Fruit fly (Drosophila melanogaster) whole organism, embryonic: ENCODE results near the gene Cp7Fa.

Source experiments
- Adf1 ChIP-seq: fragments of 200-800 bp; sonication (Bioruptor generic); IDR thresholded peaks from 2 replicates; pipeline ENCODE4 v1.3.6; 2022; ENCODE audit warnings: missing biosample characterization, missing genetic modification characterization
- Atf6 ChIP-seq: fragments of 200-800 bp; sonication (Bioruptor generic); IDR thresholded peaks from 2 replicates; pipeline ENCODE4 v1.3.6; 2022; ENCODE audit warnings: missing biosample characterization, missing genetic modification characterization
- B-H1 ChIP-seq: fragments of 200-800 bp; sonication (Bioruptor generic); IDR thresholded peaks from 3 replicates; pipeline ENCODE4 v1.3.6; 2022; ENCODE audit warnings: missing biosample characterization, missing genetic modification characterization
- BEAF-32 ChIP-seq: fragments of 200-800 bp; sonication (Bioruptor generic); optimal IDR thresholded peaks from 3 replicates; lab custom pipeline; 2017; ENCODE audit warnings: missing biosample characterization, missing genetic modification characterization, mild to moderate bottlenecking, moderate library complexity, missing genetic modification reagents
- Bgb ChIP-seq: fragments of 200-800 bp; sonication (Bioruptor generic); IDR thresholded peaks from 2 replicates; pipeline ENCODE4 v1.3.6; 2022; ENCODE audit warnings: missing biosample characterization, missing genetic modification characterization; ENCODE audit not compliant: partially characterized antibody
- C15 ChIP-seq: fragments of 200-800 bp; sonication (Bioruptor generic); IDR thresholded peaks from 3 replicates; pipeline ENCODE4 v1.3.6; 2022; ENCODE audit warnings: missing biosample characterization, missing genetic modification characterization
- CG10366 ChIP-seq: fragments of 200-800 bp; sonication (Bioruptor generic); IDR thresholded peaks from 2 replicates; pipeline ENCODE4 v1.3.6; 2022; ENCODE audit warnings: missing biosample characterization, missing genetic modification characterization
- CG10979 ChIP-seq: fragments of 200-800 bp; sonication (Bioruptor generic); optimal IDR thresholded peaks from 2 replicates; lab custom pipeline; 2018; ENCODE audit warnings: missing biosample characterization, mild to moderate bottlenecking, missing genetic modification characterization, moderate library complexity
- CG11456 ChIP-seq: fragments of 200-800 bp; sonication (Bioruptor generic); IDR thresholded peaks from 3 replicates; pipeline ENCODE4 v1.3.6; 2022; ENCODE audit warnings: missing biosample characterization, missing genetic modification characterization
- CG11504 ChIP-seq: fragments of 200-800 bp; sonication (Bioruptor generic); optimal IDR thresholded peaks from 3 replicates; lab custom pipeline; 2019; ENCODE audit warnings: missing biosample characterization, mild to moderate bottlenecking, missing genetic modification characterization, moderate library complexity
- CG11560 ChIP-seq: fragments of 200-800 bp; sonication (Bioruptor generic); IDR thresholded peaks from 3 replicates; pipeline ENCODE4 v1.3.6; 2022; ENCODE audit warnings: missing biosample characterization, missing genetic modification characterization
- CG12219 ChIP-seq: fragments of 200-800 bp; sonication (Bioruptor generic); optimal IDR thresholded peaks from 3 replicates; lab custom pipeline; 2018; ENCODE audit warnings: missing biosample characterization, mild to moderate bottlenecking, missing genetic modification characterization
- CG12236 ChIP-seq: fragments of 200-800 bp; sonication (Bioruptor generic); optimal IDR thresholded peaks from 2 replicates; lab custom pipeline; 2016; ENCODE audit warnings: missing biosample characterization, missing genetic modification characterization
- CG13123 ChIP-seq: fragments of 200-800 bp; sonication (Bioruptor generic); optimal IDR thresholded peaks from 2 replicates; lab custom pipeline; 2016; ENCODE audit warnings: missing biosample characterization, missing genetic modification characterization
- CG13287 ChIP-seq: fragments of 200-800 bp; sonication (Bioruptor generic); IDR thresholded peaks from 2 replicates; pipeline ENCODE4 v1.3.6; 2022; ENCODE audit warnings: missing biosample characterization, missing genetic modification characterization; ENCODE audit not compliant: partially characterized antibody
- CG14667 ChIP-seq: fragments of 200-800 bp; sonication (Bioruptor generic); IDR thresholded peaks from 2 replicates; pipeline ENCODE4 v1.3.6; 2022; ENCODE audit warnings: missing biosample characterization, missing genetic modification characterization
- CG15269 ChIP-seq: fragments of 200-800 bp; sonication (Bioruptor generic); optimal IDR thresholded peaks from 2 replicates; lab custom pipeline; 2018; ENCODE audit warnings: missing biosample characterization, mild to moderate bottlenecking, missing genetic modification characterization, moderate library complexity
- CG15514 ChIP-seq: fragments of 200-800 bp; sonication (Bioruptor generic); optimal IDR thresholded peaks from 3 replicates; lab custom pipeline; 2017; ENCODE audit warnings: missing biosample characterization, missing genetic modification characterization, mild to moderate bottlenecking, moderate library complexity, missing genetic modification reagents
- CG16863 ChIP-seq: fragments of 200-800 bp; sonication (Bioruptor generic); optimal IDR thresholded peaks from 3 replicates; lab custom pipeline; 2016; ENCODE audit warnings: missing biosample characterization, missing genetic modification characterization
- CG18011 ChIP-seq: fragments of 200-800 bp; sonication (Bioruptor generic); optimal IDR thresholded peaks from 2 replicates; lab custom pipeline; 2017; ENCODE audit warnings: missing biosample characterization, missing genetic modification characterization, mild to moderate bottlenecking, moderate library complexity, missing genotype
- CG18599 ChIP-seq: fragments of 200-800 bp; sonication (Bioruptor generic); optimal IDR thresholded peaks from 3 replicates; lab custom pipeline; 2017; ENCODE audit warnings: missing biosample characterization, missing genetic modification characterization, mild to moderate bottlenecking, moderate library complexity, missing genetic modification reagents
- CG2199 ChIP-seq: fragments of 200-800 bp; sonication (Bioruptor generic); IDR thresholded peaks from 3 replicates; pipeline ENCODE4 v1.3.6; 2022; ENCODE audit warnings: missing biosample characterization, missing genetic modification characterization
- CG3065 ChIP-seq: fragments of 200-800 bp; sonication (Bioruptor generic); optimal IDR thresholded peaks from 2 replicates; lab custom pipeline; 2016; ENCODE audit warnings: missing biosample characterization, missing genetic modification characterization
- CG7928 ChIP-seq: fragments of 200-800 bp; sonication (Bioruptor generic); optimal IDR thresholded peaks from 2 replicates; lab custom pipeline; 2017; ENCODE audit warnings: missing biosample characterization, mild to moderate bottlenecking, missing genetic modification characterization
- CHES-1-like ChIP-seq: fragments of 200-800 bp; sonication (Bioruptor generic); optimal IDR thresholded peaks from 2 replicates; lab custom pipeline; 2016; ENCODE audit warnings: missing biosample characterization, missing genetic modification characterization
- CoRest ChIP-seq: fragments of 200-800 bp; sonication (Bioruptor generic); optimal IDR thresholded peaks from 3 replicates; lab custom pipeline; 2018; ENCODE audit warnings: missing biosample characterization, mild to moderate bottlenecking, missing genetic modification characterization, moderate library complexity
- Fer2 ChIP-seq: fragments of 200-800 bp; sonication (Bioruptor generic); optimal IDR thresholded peaks from 2 replicates; lab custom pipeline; 2018; ENCODE audit warnings: missing biosample characterization, mild to moderate bottlenecking, missing genetic modification characterization, moderate library complexity
- NFAT ChIP-seq: fragments of 200-800 bp; sonication (Bioruptor generic); IDR thresholded peaks from 2 replicates; pipeline ENCODE4 v1.3.6; 2022; ENCODE audit warnings: missing biosample characterization, missing genetic modification characterization
- Nf-YC ChIP-seq: fragments of 200-800 bp; optimal IDR thresholded peaks from 3 replicates; lab custom pipeline; 2019; ENCODE audit warnings: missing biosample characterization, mild to moderate bottlenecking, missing genetic modification characterization, moderate library complexity
- Pdp1 ChIP-seq, 2 experiments: fragments of 200-800 bp; sonication (Bioruptor generic); optimal IDR thresholded peaks; 3 replicates each; lab custom pipeline; 2016; ENCODE audit warnings: missing biosample characterization in 2 of 2, missing genetic modification characterization in 2 of 2, mild to moderate bottlenecking in 1 of 2, moderate library complexity in 1 of 2
- Side ChIP-seq: fragments of 200-800 bp; sonication (Bioruptor generic); optimal IDR thresholded peaks from 2 replicates; lab custom pipeline; 2016; ENCODE audit warnings: missing biosample characterization, missing genetic modification characterization
- Sox102F ChIP-seq: fragments of 200-800 bp; sonication (Bioruptor generic); optimal IDR thresholded peaks from 2 replicates; lab custom pipeline; 2018; ENCODE audit warnings: missing biosample characterization, mild to moderate bottlenecking, missing genetic modification characterization, moderate library complexity
- Sry-β ChIP-seq: fragments of 200-800 bp; sonication (Bioruptor generic); optimal IDR thresholded peaks from 2 replicates; lab custom pipeline; 2018; ENCODE audit warnings: missing biosample characterization, mild to moderate bottlenecking, missing genetic modification characterization, moderate library complexity
- Xrp1 ChIP-seq: fragments of 200-800 bp; sonication (Bioruptor generic); IDR thresholded peaks from 2 replicates; pipeline ENCODE4 v1.3.6; 2022; ENCODE audit warnings: missing biosample characterization, missing genetic modification characterization
- btn ChIP-seq: fragments of 200-800 bp; sonication (Bioruptor generic); optimal IDR thresholded peaks from 2 replicates; lab custom pipeline; 2016; ENCODE audit warnings: missing biosample characterization, missing genetic modification characterization
- chm ChIP-seq: fragments of 200-800 bp; sonication (Bioruptor generic); IDR thresholded peaks from 2 replicates; pipeline ENCODE4 v1.3.6; 2022; ENCODE audit warnings: missing biosample characterization, missing genetic modification characterization
- croc ChIP-seq: fragments of 200-800 bp; sonication (Bioruptor generic); conservative IDR thresholded peaks from 3 replicates; pipeline ENCODE4 v1.3.6; 2022; ENCODE audit warnings: missing biosample characterization, missing genetic modification characterization
- crp ChIP-seq, 2 experiments: fragments of 200-800 bp; sonication (Bioruptor generic); optimal IDR thresholded peaks; 2 replicates in 1 of 2; 3 replicates in 1 of 2; lab custom pipeline; 2017; ENCODE audit warnings: missing biosample characterization in 2 of 2, missing genetic modification characterization in 2 of 2, mild to moderate bottlenecking in 1 of 2, moderate library complexity in 1 of 2
- cwo ChIP-seq: fragments of 200-800 bp; sonication (Bioruptor generic); optimal IDR thresholded peaks from 3 replicates; lab custom pipeline; 2017; ENCODE audit warnings: missing biosample characterization, missing genetic modification characterization, mild to moderate bottlenecking, moderate library complexity, missing genetic modification reagents
- disco-r ChIP-seq: fragments of 200-800 bp; sonication (Bioruptor generic); optimal IDR thresholded peaks from 2 replicates; lab custom pipeline; 2016; ENCODE audit warnings: missing biosample characterization, missing genetic modification characterization
- emc ChIP-seq: fragments of 200-800 bp; sonication (Bioruptor generic); optimal IDR thresholded peaks from 2 replicates; lab custom pipeline; 2016; ENCODE audit warnings: missing biosample characterization, missing genetic modification characterization
- fd96Cb ChIP-seq: fragments of 200-800 bp; sonication (Bioruptor generic); optimal IDR thresholded peaks from 2 replicates; lab custom pipeline; 2018; ENCODE audit warnings: missing biosample characterization, mild to moderate bottlenecking, missing genetic modification characterization, moderate library complexity
- kay ChIP-seq: fragments of 200-800 bp; sonication (Bioruptor generic); optimal IDR thresholded peaks from 2 replicates; lab custom pipeline; 2016; ENCODE audit warnings: missing biosample characterization, missing genetic modification characterization
- lmd ChIP-seq: fragments of 200-800 bp; sonication (Bioruptor generic); IDR thresholded peaks from 2 replicates; pipeline ENCODE4 v1.3.6; 2022; ENCODE audit warnings: missing biosample characterization, missing genetic modification characterization
- lola ChIP-seq, 3 experiments: fragments of >200 bp in 2 of 3; fragments of 200-800 bp in 1 of 3; sonication (Bioruptor generic) in 1 of 3; optimal IDR thresholded peaks; 2 replicates each; lab custom pipeline; 2017 to 2019; ENCODE audit warnings: missing biosample characterization in 3 of 3, missing genetic modification characterization in 3 of 3, mild to moderate bottlenecking in 1 of 3, moderate library complexity in 1 of 3
- nau ChIP-seq: fragments of 200-800 bp; sonication (Bioruptor generic); optimal IDR thresholded peaks from 3 replicates; lab custom pipeline; 2017; ENCODE audit warnings: missing biosample characterization, mild to moderate bottlenecking, missing genetic modification characterization, missing genetic modification reagents
- sd ChIP-seq: fragments of 200-800 bp; sonication (Bioruptor generic); optimal IDR thresholded peaks from 3 replicates; lab custom pipeline; 2018; ENCODE audit warnings: missing biosample characterization, mild to moderate bottlenecking, missing genetic modification characterization, moderate library complexity
- sima ChIP-seq: fragments of 200-800 bp; sonication (Bioruptor generic); optimal IDR thresholded peaks from 2 replicates; lab custom pipeline; 2016; ENCODE audit warnings: missing biosample characterization, missing genetic modification characterization
- wor ChIP-seq: fragments of 200-800 bp; sonication (Bioruptor generic); IDR thresholded peaks from 2 replicates; pipeline ENCODE4 v1.3.6; 2022; ENCODE audit warnings: missing biosample characterization, missing genetic modification characterization

The Cp7Fa gene

DNA sequence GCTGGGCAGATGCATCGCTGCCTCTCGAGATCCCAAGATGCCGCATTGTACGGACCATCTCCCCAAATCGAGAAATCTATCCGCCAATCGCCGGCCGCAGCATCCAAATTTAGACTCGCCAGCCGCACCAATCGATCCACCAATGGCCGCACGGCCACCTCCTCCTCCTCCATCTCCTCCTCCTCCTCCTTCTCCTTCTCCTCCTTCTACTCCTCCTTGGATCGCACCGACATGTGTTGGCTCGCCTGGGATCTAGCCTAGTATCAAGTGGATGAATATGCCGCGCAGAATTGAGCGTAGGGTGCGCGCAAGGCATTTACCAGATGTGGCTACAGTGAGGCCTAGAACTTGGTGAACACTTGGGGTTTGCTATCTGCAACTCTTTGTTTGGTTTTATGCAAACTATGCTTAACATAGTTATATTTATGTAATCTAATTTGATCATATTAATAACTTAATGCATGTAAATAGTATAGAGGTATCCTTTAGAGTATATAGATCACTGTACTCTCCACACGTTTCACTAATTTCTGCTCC lies 15.6 kb upstream of the Cp7Fa start, which contains the start of gene org-1 (continued):
- peak; percentile 96 for TF ChIP-seq Sox102F
- peak; percentile 66 for TF ChIP-seq emc (GFP tag; lab: Kevin White, UChicago)
- peak; percentile 90 for TF ChIP-seq CG13123
- TF ChIP-seq CG15514 (GFP tag; lab: Kevin White, UChicago) = peak; percentile 72
- peak; percentile 97 for TF ChIP-seq CG11456 (GFP tag; lab: Robert Waterston, UW)
- no peak for TF ChIP-seq BEAF-32 (GFP tag; lab: Kevin White, UChicago)
- TF ChIP-seq sima (GFP tag; lab: Kevin White, UChicago) = peak; percentile 10
- peak; percentile 95 for TF ChIP-seq C15 (GFP tag; lab: Robert Waterston, UW)
- TF ChIP-seq CG16863 = peak; percentile 88
- TF ChIP-seq CG2199 (GFP tag; lab: Robert Waterston, UW) = peak; percentile 98
- TF ChIP-seq CG12219 (GFP tag; lab: Kevin White, UChicago) = peak; percentile 95
- peak; percentile 98 for TF ChIP-seq lmd (GFP tag; lab: Robert Waterston, UW)
- peak; percentile 65 for TF ChIP-seq disco-r (GFP tag; lab: Kevin White, UChicago)
- peak; percentile 67 for TF ChIP-seq btn
- peak; percentile 90 for TF ChIP-seq CG18599 (GFP tag; lab: Kevin White, UChicago)
- peak; percentile 89 for TF ChIP-seq Fer2 (tag; lab: Kevin White, UChicago)
- TF ChIP-seq Atf6 (GFP tag; lab: Robert Waterston, UW) = peak; percentile 91
- peak; percentile 70 for TF ChIP-seq Sry-β
- peak; percentile 82 for TF ChIP-seq cwo (GFP tag; lab: Kevin White, UChicago)
- TF ChIP-seq CG3065 = peak; percentile 89
- TF ChIP-seq CG7928 = peak; percentile 38
- TF ChIP-seq CG11504 = peak; percentile 94
- 0 out of 2 replicates have a peak, but pooled peaks have one; percentile 11 for TF ChIP-seq Bgb (GFP tag; lab: Robert Waterston, UW)
- TF ChIP-seq nau (GFP tag; lab: Kevin White, UChicago) = peak; percentile 86
- TF ChIP-seq CG14667 (GFP tag; lab: Robert Waterston, UW) = peak; percentile 97
- peak; percentile 72 for TF ChIP-seq sd
- TF ChIP-seq CG10979 = peak; percentile 97
- TF ChIP-seq B-H1 (GFP tag; lab: Robert Waterston, UW) = peak; percentile 96
- peak; percentile 98 for TF ChIP-seq CG10366 (GFP tag; lab: Robert Waterston, UW)
- peak; percentile 87 to 93 for TF ChIP-seq Pdp1 (GFP tag; optimal IDR thresholded peaks at IDR 0.05; lab: Kevin White, UChicago)
- peak; percentile 95 for TF ChIP-seq wor (GFP tag; lab: Robert Waterston, UW)
- peak; percentile 97 for TF ChIP-seq fd96Cb (tag; lab: Kevin White, UChicago)
- TF ChIP-seq crp (GFP tag; optimal IDR thresholded peaks at IDR 0.05; lab: Kevin White, UChicago) = peak in 1 of 2 experiments; percentile 59
- TF ChIP-seq NFAT (GFP tag; lab: Robert Waterston, UW) = peak; percentile 91
- peak; percentile 97 for TF ChIP-seq CoRest
- no peak for TF ChIP-seq CG13287 (GFP tag; lab: Robert Waterston, UW)
- peak; percentile 98 for TF ChIP-seq Xrp1 (GFP tag; lab: Robert Waterston, UW)
- TF ChIP-seq CG18011 (GFP tag; lab: Kevin White, UChicago) = peak; percentile 66
- TF ChIP-seq CHES-1-like (GFP tag; lab: Kevin White, UChicago) = peak; percentile 65
- peak; percentile 67 for TF ChIP-seq Side (GFP tag; lab: Kevin White, UChicago)
- peak in 1 of 3 experiments; percentile 95 for TF ChIP-seq lola (GFP tag; optimal IDR thresholded peaks at IDR 0.05; lab: Kevin White, UChicago)
- peak; percentile 98 for TF ChIP-seq croc (GFP tag; lab: Robert Waterston, UW)
- TF ChIP-seq chm (GFP tag; lab: Robert Waterston, UW) = peak; percentile 99
- TF ChIP-seq CG15269 (tag; lab: Kevin White, UChicago) = peak; percentile 95
- TF ChIP-seq Nf-YC = peak; percentile 96
- peak; percentile 69 for TF ChIP-seq Adf1
- peak; percentile 90 for TF ChIP-seq CG11560
- TF ChIP-seq CG12236 (GFP tag; lab: Kevin White, UChicago) = peak; percentile 50
- TF ChIP-seq kay (GFP tag; lab: Kevin White, UChicago) = peak; percentile 85
